Worm (Caenorhabditis elegans) whole organism, L3 larva: ENCODE measurements around the gene C05E11.7.

Source experiments
- R02D3.7 ChIP-seq: fragments of 150-350 bp; optimal IDR thresholded peaks from 2 replicates; lab custom pipeline; 2014; ENCODE audit warnings: missing biosample characterization, missing genetic modification characterization
- aly-2 ChIP-seq: fragments of 150-350 bp; optimal IDR thresholded peaks from 2 replicates; lab custom pipeline; 2014; ENCODE audit warnings: missing biosample characterization, missing genetic modification characterization
- fkh-10 ChIP-seq: sonication (generic microtip); optimal IDR thresholded peaks from 2 replicates; lab custom pipeline; 2017; ENCODE audit warnings: missing biosample characterization, missing genetic modification reagents, missing genetic modification characterization
- fkh-2 ChIP-seq: fragments of 150-350 bp; optimal IDR thresholded peaks from 2 replicates; lab custom pipeline; 2014; ENCODE audit warnings: missing biosample characterization, missing genetic modification reagents, missing genetic modification characterization
- lin-39 ChIP-seq: fragments of 150-350 bp; optimal IDR thresholded peaks from 2 replicates; lab custom pipeline; 2018; ENCODE audit warnings: missing biosample characterization, missing genetic modification reagents, missing genetic modification characterization
- nhr-11 ChIP-seq: fragments of 150-350 bp; optimal IDR thresholded peaks from 2 replicates; lab custom pipeline; 2014; ENCODE audit warnings: missing biosample characterization, missing genetic modification characterization
- nhr-25 ChIP-seq: sonication (generic microtip); optimal IDR thresholded peaks from 2 replicates; lab custom pipeline; 2017; ENCODE audit warnings: missing biosample characterization, missing genetic modification characterization
- nhr-28 ChIP-seq: fragments of 150-350 bp; optimal IDR thresholded peaks from 2 replicates; lab custom pipeline; 2014; ENCODE audit warnings: missing biosample characterization, missing genetic modification characterization
- nhr-77 ChIP-seq: fragments of 150-350 bp; optimal IDR thresholded peaks from 2 replicates; lab custom pipeline; 2014; ENCODE audit warnings: missing biosample characterization, missing genetic modification characterization
- pha-4 ChIP-seq: fragments of 150-350 bp; optimal IDR thresholded peaks from 2 replicates; lab custom pipeline; 2014; ENCODE audit warnings: missing biosample characterization, missing genetic modification reagents, missing genetic modification characterization
- pqm-1 ChIP-seq: fragments of 150-350 bp; optimal IDR thresholded peaks from 2 replicates; lab custom pipeline; 2017; ENCODE audit warnings: missing biosample characterization, missing genetic modification characterization, inconsistent platforms

DNA sequence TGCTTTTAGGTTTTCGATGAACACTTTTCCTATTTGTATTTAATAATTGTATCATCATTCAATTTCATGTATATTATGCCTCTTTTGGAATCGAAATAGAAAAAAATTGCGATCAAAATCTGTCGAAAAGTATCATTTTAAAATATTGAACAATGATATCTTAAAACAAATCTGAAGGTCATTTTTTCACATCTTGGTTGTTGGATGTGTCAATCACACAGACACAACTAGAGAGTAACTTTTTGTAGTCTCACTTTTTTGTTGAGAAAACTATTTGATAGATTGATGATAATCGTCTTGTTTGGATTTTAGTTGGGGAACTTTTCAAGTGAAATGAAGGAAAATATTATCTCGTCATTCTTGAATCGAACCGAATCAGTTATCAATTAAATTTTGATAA, 16.2 kb downstream of the C05E11.7 start:
- TF ChIP-seq fkh-10 (GFP tag; lab: Kevin White, UChicago) (no peak), aly-2 (tag; lab: Kevin White, UChicago) (no peak), fkh-2 (tag; lab: Kevin White, UChicago) (no peak), nhr-11 (tag; lab: Kevin White, UChicago) (no peak), R02D3.7 (tag; lab: Kevin White, UChicago) (no peak), nhr-25 (tag; lab: Kevin White, UChicago) (peak; percentile 5), lin-39 (tag; lab: Kevin White, UChicago) (no peak), pqm-1 (tag; lab: Kevin White, UChicago) (no peak), pha-4 (tag; lab: Kevin White, UChicago) (no peak), nhr-28 (tag; lab: Kevin White, UChicago) (no peak), nhr-77 (tag; lab: Kevin White, UChicago) (no peak)
